Fruit fly (Drosophila melanogaster) whole organism, pupa: ENCODE measurements around the gene Gcn5.

ENCODE experiments used
- CG10348 ChIP-seq: fragments of 200-800 bp; sonication (Bioruptor generic); IDR thresholded peaks from 2 replicates; pipeline ENCODE4 v1.3.6; 2022; ENCODE audit warnings: missing biosample characterization, missing genetic modification characterization
- CG12605 ChIP-seq: fragments of 200-800 bp; sonication (Bioruptor generic); IDR thresholded peaks from 2 replicates; pipeline ENCODE4 v1.3.6; 2022; ENCODE audit warnings: missing biosample characterization, missing genetic modification characterization
- CG13204 ChIP-seq: fragments of 200-800 bp; sonication (Bioruptor generic); optimal IDR thresholded peaks from 2 replicates; lab custom pipeline; 2018; ENCODE audit warnings: missing biosample characterization, mild to moderate bottlenecking, missing genetic modification characterization, moderate library complexity
- CG14655 ChIP-seq: fragments of 200-800 bp; sonication (Bioruptor generic); optimal IDR thresholded peaks from 3 replicates; lab custom pipeline; 2017; ENCODE audit warnings: mild to moderate bottlenecking, missing biosample characterization, missing genetic modification reagents, missing genetic modification characterization
- CG15710 ChIP-seq: fragments of 200-800 bp; sonication (Bioruptor generic); optimal IDR thresholded peaks from 2 replicates; lab custom pipeline; 2018; ENCODE audit warnings: missing biosample characterization, mild to moderate bottlenecking, missing genetic modification characterization, moderate library complexity
- CG17806 ChIP-seq: fragments of 200-800 bp; sonication (Bioruptor generic); optimal IDR thresholded peaks from 2 replicates; lab custom pipeline; 2018; ENCODE audit warnings: missing biosample characterization, mild to moderate bottlenecking, missing genetic modification characterization, moderate library complexity
- CG32121 ChIP-seq: fragments of 200-800 bp; sonication (Bioruptor generic); IDR thresholded peaks from 2 replicates; pipeline ENCODE4 v1.3.6; 2022; ENCODE audit warnings: missing biosample characterization, missing genetic modification characterization
- CG34367 ChIP-seq: fragments of 200-800 bp; sonication (Bioruptor generic); optimal IDR thresholded peaks from 2 replicates; lab custom pipeline; 2018; ENCODE audit warnings: missing biosample characterization, mild to moderate bottlenecking, missing genetic modification characterization
- CG4496 ChIP-seq: fragments of 200-800 bp; sonication (Bioruptor generic); IDR thresholded peaks from 3 replicates; pipeline ENCODE4 v1.3.6; 2022; ENCODE audit warnings: missing biosample characterization, missing genetic modification characterization
- CG8159 ChIP-seq: fragments of 200-800 bp; sonication (Bioruptor generic); optimal IDR thresholded peaks from 3 replicates; lab custom pipeline; 2018; ENCODE audit warnings: missing biosample characterization, mild to moderate bottlenecking, missing genetic modification characterization, moderate library complexity
- CG8301 ChIP-seq: fragments of 200-800 bp; sonication (Bioruptor generic); optimal IDR thresholded peaks from 2 replicates; lab custom pipeline; 2018; ENCODE audit warnings: missing biosample characterization, mild to moderate bottlenecking, missing genetic modification characterization
- CG9948 ChIP-seq: fragments of 200-800 bp; sonication (Bioruptor generic); optimal IDR thresholded peaks from 2 replicates; lab custom pipeline; 2018; ENCODE audit warnings: missing biosample characterization, mild to moderate bottlenecking, missing genetic modification characterization, moderate library complexity
- D1 ChIP-seq: fragments of 200-800 bp; sonication (Bioruptor generic); optimal IDR thresholded peaks from 2 replicates; lab custom pipeline; 2018; ENCODE audit warnings: missing biosample characterization, mild to moderate bottlenecking, missing genetic modification characterization, moderate library complexity
- EcR ChIP-seq: fragments of 200-800 bp; sonication (Bioruptor generic); optimal IDR thresholded peaks from 3 replicates; lab custom pipeline; 2019; ENCODE audit warnings: missing biosample characterization, missing genetic modification characterization, mild to moderate bottlenecking, moderate library complexity, missing genetic modification reagents
- Ets98B ChIP-seq: fragments of 200-800 bp; sonication (Bioruptor generic); IDR thresholded peaks from 2 replicates; pipeline ENCODE4 v1.3.6; 2022; ENCODE audit warnings: missing biosample characterization, missing genetic modification characterization
- Pif1A ChIP-seq: fragments of 200-800 bp; sonication (Bioruptor generic); optimal IDR thresholded peaks from 3 replicates; lab custom pipeline; 2016; ENCODE audit warnings: missing biosample characterization, missing genetic modification characterization
- Pif1B ChIP-seq: fragments of 200-800 bp; sonication (Bioruptor generic); optimal IDR thresholded peaks from 3 replicates; lab custom pipeline; 2016; ENCODE audit warnings: missing biosample characterization, missing genetic modification characterization
- Snoo ChIP-seq: fragments of 200-800 bp; sonication (Bioruptor generic); optimal IDR thresholded peaks from 3 replicates; lab custom pipeline; 2017; ENCODE audit warnings: missing biosample characterization, mild to moderate bottlenecking, missing genetic modification characterization, inconsistent platforms
- fd96Ca ChIP-seq: fragments of 200-800 bp; sonication (Bioruptor generic); IDR thresholded peaks from 3 replicates; pipeline ENCODE4 v1.3.6; 2022; ENCODE audit warnings: missing biosample characterization, missing genetic modification characterization
- gl ChIP-seq: fragments of 200-800 bp; sonication (Bioruptor generic); optimal IDR thresholded peaks from 2 replicates; lab custom pipeline; 2018; ENCODE audit warnings: missing biosample characterization, mild to moderate bottlenecking, missing genetic modification characterization
- rn ChIP-seq: fragments of 200-800 bp; sonication (Bioruptor generic); IDR thresholded peaks from 2 replicates; pipeline ENCODE4 v1.3.6; 2022; ENCODE audit warnings: missing biosample characterization, missing genetic modification characterization

Gene Gcn5

dm6 chr3L:12526433-12527113, 2.8 kb upstream of the Gcn5 start, which contains the start of gene eIF2beta:
TSS of gene eIF2beta (minus strand) at chr3L:12526731.
- TF ChIP-seq fd96Ca (GFP tag; lab: Robert Waterston, UW) (no peak), Snoo (peak; percentile 35), CG8301 (tag; lab: Kevin White, UChicago) (no peak), CG32121 (GFP tag; lab: Robert Waterston, UW) (no peak), Pif1B (GFP tag; lab: Kevin White, UChicago) (peak; percentile 0), CG13204 (no peak), CG15710 (tag; lab: Kevin White, UChicago) (peak; percentile 12), Pif1A (GFP tag; lab: Kevin White, UChicago) (no peak), D1 (tag; lab: Kevin White, UChicago) (no peak), Ets98B (no peak), CG14655 (GFP tag; lab: Kevin White, UChicago) (peak; percentile 42), CG10348 (no peak), CG8159 (peak; percentile 15), CG9948 (no peak), CG4496 (0 out of 3 replicates have a peak, but pooled peaks have one; percentile 9), CG17806 (tag; lab: Kevin White, UChicago) (no peak), CG12605 (no peak), gl (tag; lab: Kevin White, UChicago) (peak; percentile 0), CG34367 (peak; percentile 20), rn (GFP tag; lab: Robert Waterston, UW) (no peak), EcR (GFP tag; lab: Kevin White, UChicago) (no peak)

dm6 chr3L:12519315-12519714, 4.5 kb downstream of the Gcn5 start:
- TF ChIP-seq CG12605 (no peak), CG10348 (no peak), CG15710 (tag; lab: Kevin White, UChicago) (no peak), CG4496 (no peak), D1 (tag; lab: Kevin White, UChicago) (no peak)

dm6 chr3L:12517443-12518209, 6.2 kb downstream of the Gcn5 start:
- TF ChIP-seq CG8301 (tag; lab: Kevin White, UChicago) (no peak), EcR (GFP tag; lab: Kevin White, UChicago) (peak; percentile 91)

DNA sequence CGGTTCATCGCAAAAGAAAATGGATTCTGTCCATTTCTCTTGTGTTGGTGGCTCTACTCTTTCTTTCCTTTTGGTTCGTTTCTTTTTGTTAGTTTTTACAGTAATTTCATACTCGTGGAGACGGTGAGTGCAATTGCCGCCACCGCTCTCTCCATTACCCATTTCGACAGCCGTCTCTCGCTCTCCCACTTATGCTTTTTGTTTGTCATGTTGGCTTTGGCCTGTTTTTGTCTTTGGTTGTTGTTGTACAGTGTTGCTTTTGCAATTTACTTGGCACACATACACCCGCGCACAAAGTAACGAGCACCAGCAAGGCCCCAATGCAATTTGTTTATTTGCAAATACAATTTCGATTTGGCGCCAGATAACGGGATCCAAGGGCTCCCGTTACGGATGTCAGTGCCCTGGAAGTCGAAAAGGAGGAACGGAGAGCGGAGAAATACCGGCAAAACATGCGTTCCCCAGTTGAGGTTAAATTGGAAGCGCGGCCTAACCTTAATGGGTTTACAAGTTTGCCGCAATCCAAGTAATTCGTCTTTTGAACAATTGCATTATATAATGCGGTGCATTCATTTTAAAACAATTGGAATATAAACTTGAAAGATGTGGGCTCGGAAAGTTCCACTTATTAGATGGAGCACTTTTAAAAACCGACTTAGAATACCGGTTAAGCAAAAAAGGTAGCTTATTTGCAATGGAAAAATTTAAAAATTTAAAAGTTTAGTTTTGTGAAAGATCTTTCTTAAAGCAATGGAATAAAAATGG, 7.9 kb downstream of the Gcn5 start:
- peak; percentile 95 for TF ChIP-seq CG12605
- TF ChIP-seq Ets98B, result peak; percentile 84
- peak; percentile 70 for TF ChIP-seq CG32121 (GFP tag; lab: Robert Waterston, UW)
- TF ChIP-seq CG15710 (tag; lab: Kevin White, UChicago), result peak; percentile 64
- TF ChIP-seq rn (GFP tag; lab: Robert Waterston, UW), result 0 out of 2 replicates have a peak, but pooled peaks have one; percentile 26
- peak; percentile 49 for TF ChIP-seq CG17806 (tag; lab: Kevin White, UChicago)
- no peak for TF ChIP-seq CG10348
- peak; percentile 95 for TF ChIP-seq gl (tag; lab: Kevin White, UChicago)
- peak; percentile 93 for TF ChIP-seq EcR (GFP tag; lab: Kevin White, UChicago)
- TF ChIP-seq D1 (tag; lab: Kevin White, UChicago), result peak; percentile 52
- peak; percentile 7 for TF ChIP-seq Snoo
- TF ChIP-seq CG8159, result peak; percentile 56
- peak; percentile 80 for TF ChIP-seq CG13204
- TF ChIP-seq CG34367, result peak; percentile 68
- peak; percentile 89 for TF ChIP-seq CG4496
- peak; percentile 80 for TF ChIP-seq Pif1A (GFP tag; lab: Kevin White, UChicago)
- TF ChIP-seq Pif1B (GFP tag; lab: Kevin White, UChicago), result peak; percentile 61
- TF ChIP-seq fd96Ca (GFP tag; lab: Robert Waterston, UW), result peak; percentile 68; the same call in 2 of the 3 replicates
- peak; percentile 35 for TF ChIP-seq CG9948
- peak; percentile 85 for TF ChIP-seq CG14655 (GFP tag; lab: Kevin White, UChicago)
- peak; percentile 82 for TF ChIP-seq CG8301 (tag; lab: Kevin White, UChicago)

- TF ChIP-seq CG4496 (peak; percentile 76), Ets98B (peak; percentile 71), CG13204 (no peak), CG8301 (tag; lab: Kevin White, UChicago) (no peak), Pif1A (GFP tag; lab: Kevin White, UChicago) (no peak), CG34367 (peak; percentile 36), Snoo (peak; percentile 74), EcR (GFP tag; lab: Kevin White, UChicago) (no peak), CG17806 (tag; lab: Kevin White, UChicago) (peak; percentile 54), D1 (tag; lab: Kevin White, UChicago) (no peak), CG9948 (peak; percentile 39), CG14655 (GFP tag; lab: Kevin White, UChicago) (no peak), CG32121 (GFP tag; lab: Robert Waterston, UW) (peak; percentile 41; the same call in 1 of the 2 replicates), fd96Ca (GFP tag; lab: Robert Waterston, UW) (peak; percentile 72), CG8159 (peak; percentile 70), Pif1B (GFP tag; lab: Kevin White, UChicago) (no peak), CG15710 (tag; lab: Kevin White, UChicago) (peak; percentile 68), CG12605 (no peak), CG10348 (no peak), gl (tag; lab: Kevin White, UChicago) (no peak), rn (GFP tag; lab: Robert Waterston, UW) (peak; percentile 43; the same call in 1 of the 2 replicates)
These were observed 9.0 kb downstream of the Gcn5 start, which contains the start of the genes sti and tral for dm6 chr3L:12514762-12515215. TSS of gene sti (minus strand) at chr3L:12514815. TSS of gene tral (plus strand) at chr3L:12515059.
